Worm (Caenorhabditis elegans): ENCODE data around the gene srh-245.

The srh-245 gene

ce11 chrV:655823-656222, at the start of gene srh-245:
Gene srh-245, minus strand, starts transcription at chrV:655923.
- no peak for TF ChIP-seq unc-62 (GFP tag; optimal IDR thresholded peaks at IDR 0.05)

- TF ChIP-seq unc-62 (GFP tag; optimal IDR thresholded peaks at IDR 0.05), result no peak
Observed at ce11 chrV:702260-702659, 46.5 kb upstream of the srh-245 start, which contains the start of gene srbc-37. Gene srbc-37, plus strand, starts transcription at chrV:702560.

- no peak for TF ChIP-seq unc-62 (GFP tag; optimal IDR thresholded peaks at IDR 0.05)
Observed at ce11 chrV:699489-700129, 43.9 kb upstream of the srh-245 start, which contains the start of the genes ugt-29 and srx-5. Gene ugt-29, minus strand, starts transcription at chrV:699589. Gene srx-5, plus strand, starts transcription at chrV:700079.

ce11 chrV:699051-699450, 43.3 kb upstream of the srh-245 start:
- TF ChIP-seq unc-62 (GFP tag; optimal IDR thresholded peaks at IDR 0.05), result no peak

ce11 chrV:695914-696313, 40.2 kb upstream of the srh-245 start, which contains the start of gene srj-52:
Gene srj-52, minus strand, starts transcription at chrV:696014.
- TF ChIP-seq unc-62 (GFP tag; optimal IDR thresholded peaks at IDR 0.05), result no peak

ce11 chrV:694625-695024, 38.9 kb upstream of the srh-245 start, which contains the start of gene srj-53:
Gene srj-53, minus strand, starts transcription at chrV:694725.
- TF ChIP-seq unc-62 (GFP tag; optimal IDR thresholded peaks at IDR 0.05), result no peak

ce11 chrV:692720-693422, 37.1 kb upstream of the srh-245 start, which contains the start of gene srx-4:
Gene srx-4, minus strand, starts transcription at chrV:692770.
- TF ChIP-seq unc-62 (GFP tag; optimal IDR thresholded peaks at IDR 0.05), result no peak

ce11 chrV:689538-689937, 33.8 kb upstream of the srh-245 start:
- no peak for TF ChIP-seq unc-62 (GFP tag; optimal IDR thresholded peaks at IDR 0.05)

- TF ChIP-seq unc-62 (GFP tag; optimal IDR thresholded peaks at IDR 0.05), result no peak
Observed at ce11 chrV:687384-687783, 31.7 kb upstream of the srh-245 start, which contains the start of gene H25P19.1. Gene H25P19.1, plus strand, starts transcription at chrV:687684.

- TF ChIP-seq unc-62 (GFP tag; optimal IDR thresholded peaks at IDR 0.05), result no peak
Observed at ce11 chrV:683858-684257, 28.1 kb upstream of the srh-245 start, which contains the start of gene F31F4.1. Gene F31F4.1, plus strand, starts transcription at chrV:684060.

- no peak for TF ChIP-seq unc-62 (GFP tag; optimal IDR thresholded peaks at IDR 0.05)
Observed at ce11 chrV:682031-682430, 26.3 kb upstream of the srh-245 start, which contains the start of gene srx-23. Gene srx-23, plus strand, starts transcription at chrV:682331.

- TF ChIP-seq unc-62 (GFP tag; optimal IDR thresholded peaks at IDR 0.05), result no peak
Observed at ce11 chrV:679663-680062, 23.9 kb upstream of the srh-245 start, which contains the start of gene srx-22. Gene srx-22, plus strand, starts transcription at chrV:679963.

- TF ChIP-seq unc-62 (GFP tag; optimal IDR thresholded peaks at IDR 0.05), result no peak
Observed at ce11 chrV:676550-677084, 20.9 kb upstream of the srh-245 start, which contains the start of the genes fbxa-72 and srx-21. Gene fbxa-72, minus strand, starts transcription at chrV:676753. Gene srx-21, plus strand, starts transcription at chrV:677034.

ce11 chrV:676090-676489, 20.4 kb upstream of the srh-245 start:
- TF ChIP-seq unc-62 (GFP tag; optimal IDR thresholded peaks at IDR 0.05), result no peak

ce11 chrV:674213-674612, 18.5 kb upstream of the srh-245 start, which contains the start of gene sru-25:
Gene sru-25, minus strand, starts transcription at chrV:674313.
- TF ChIP-seq unc-62 (GFP tag; optimal IDR thresholded peaks at IDR 0.05), result no peak

ce11 chrV:671342-671741, 15.6 kb upstream of the srh-245 start, which contains the start of gene sru-24:
Gene sru-24, minus strand, starts transcription at chrV:671442.
- no peak for TF ChIP-seq unc-62 (GFP tag; optimal IDR thresholded peaks at IDR 0.05)
